Fruit fly (Drosophila melanogaster) whole organism, embryonic: ENCODE results near the gene CG45076.
A peak's percentile ranks its signal among the peaks of the same experiment; 100 is the strongest.

Experiments used
- Ada2b ChIP-seq: fragments of 200-800 bp; sonication (Bioruptor generic); IDR thresholded peaks from 2 replicates; pipeline ENCODE4 v1.3.6; 2022; ENCODE audit warnings: missing biosample characterization, missing genetic modification characterization
- Adf1 ChIP-seq: fragments of 200-800 bp; sonication (Bioruptor generic); IDR thresholded peaks from 2 replicates; pipeline ENCODE4 v1.3.6; 2022; ENCODE audit warnings: missing biosample characterization, missing genetic modification characterization
- Asciz ChIP-seq: fragments of 200-800 bp; sonication (Bioruptor generic); optimal IDR thresholded peaks from 2 replicates; lab custom pipeline; 2017; ENCODE audit warnings: missing biosample characterization, mild to moderate bottlenecking, missing genetic modification characterization, missing genetic modification reagents
- BEAF-32 ChIP-seq: fragments of 200-800 bp; sonication (Bioruptor generic); optimal IDR thresholded peaks from 3 replicates; lab custom pipeline; 2017; ENCODE audit warnings: missing biosample characterization, missing genetic modification characterization, mild to moderate bottlenecking, moderate library complexity, missing genetic modification reagents
- BtbVII ChIP-seq: fragments of 200-800 bp; sonication (Bioruptor generic); optimal IDR thresholded peaks from 3 replicates; lab custom pipeline; 2017; ENCODE audit warnings: missing biosample characterization, mild to moderate bottlenecking, missing genetic modification characterization
- CG10147 ChIP-seq: fragments of 200-800 bp; sonication (Bioruptor generic); optimal IDR thresholded peaks from 2 replicates; lab custom pipeline; 2019; ENCODE audit warnings: missing biosample characterization, mild to moderate bottlenecking, missing genetic modification characterization, moderate library complexity
- CG10431 ChIP-seq: fragments of 200-800 bp; sonication (Bioruptor generic); optimal IDR thresholded peaks from 3 replicates; lab custom pipeline; 2018; ENCODE audit warnings: missing biosample characterization, mild to moderate bottlenecking, missing genetic modification characterization
- CG10543 ChIP-seq: fragments of 200-800 bp; sonication (Bioruptor generic); optimal IDR thresholded peaks from 3 replicates; lab custom pipeline; 2017; ENCODE audit warnings: missing biosample characterization, mild to moderate bottlenecking, missing genetic modification characterization, moderate library complexity
- CG13287 ChIP-seq: fragments of 200-800 bp; sonication (Bioruptor generic); IDR thresholded peaks from 2 replicates; pipeline ENCODE4 v1.3.6; 2022; ENCODE audit warnings: missing biosample characterization, missing genetic modification characterization; ENCODE audit not compliant: partially characterized antibody
- CG13894 ChIP-seq: fragments of 200-800 bp; sonication (Bioruptor generic); optimal IDR thresholded peaks from 3 replicates; lab custom pipeline; 2018; ENCODE audit warnings: missing biosample characterization, mild to moderate bottlenecking, missing genetic modification characterization, moderate library complexity
- CG14860 ChIP-seq: fragments of 200-800 bp; sonication (Bioruptor generic); IDR thresholded peaks from 3 replicates; pipeline ENCODE4 v1.3.6; 2022; ENCODE audit warnings: missing biosample characterization, missing genetic modification characterization; ENCODE audit not compliant: partially characterized antibody
- CG3065 ChIP-seq: fragments of 200-800 bp; sonication (Bioruptor generic); optimal IDR thresholded peaks from 2 replicates; lab custom pipeline; 2016; ENCODE audit warnings: missing biosample characterization, missing genetic modification characterization
- CG34224 ChIP-seq: fragments of 200-800 bp; sonication (Bioruptor generic); IDR thresholded peaks from 3 replicates; pipeline ENCODE4 v1.3.6; 2022; ENCODE audit warnings: missing biosample characterization, missing genetic modification characterization; ENCODE audit not compliant: partially characterized antibody
- CG43689 ChIP-seq: fragments of 200-800 bp; sonication (Bioruptor generic); IDR thresholded peaks from 2 replicates; pipeline ENCODE4 v1.3.6; 2022; ENCODE audit warnings: missing biosample characterization, missing genetic modification characterization
- CG8924 ChIP-seq: fragments of 200-800 bp; optimal IDR thresholded peaks from 3 replicates; lab custom pipeline; 2019; ENCODE audit warnings: missing biosample characterization, mild to moderate bottlenecking, missing genetic modification characterization, moderate library complexity
- CTCF ChIP-seq: fragments of 200-800 bp; sonication (Bioruptor generic); optimal IDR thresholded peaks from 2 replicates; lab custom pipeline; 2017; ENCODE audit warnings: missing biosample characterization, mild to moderate bottlenecking, missing genetic modification characterization, moderate library complexity
- CrebB ChIP-seq: fragments of 200-800 bp; sonication (Bioruptor generic); optimal IDR thresholded peaks from 3 replicates; lab custom pipeline; 2018; ENCODE audit warnings: missing biosample characterization, mild to moderate bottlenecking, missing genetic modification characterization
- Deaf1 ChIP-seq: fragments of 200-800 bp; optimal IDR thresholded peaks from 3 replicates; lab custom pipeline; 2019; ENCODE audit warnings: missing biosample characterization, mild to moderate bottlenecking, missing genetic modification characterization, moderate library complexity
- Dek ChIP-seq: fragments of 200-800 bp; sonication (Bioruptor generic); optimal IDR thresholded peaks from 3 replicates; lab custom pipeline; 2019; ENCODE audit warnings: missing biosample characterization, mild to moderate bottlenecking, missing genetic modification characterization, moderate library complexity
- Dfd ChIP-seq, 2 experiments: fragments of >200 bp; optimal IDR thresholded peaks; 2 replicates each; lab custom pipeline; 2017; ENCODE audit warnings: missing biosample characterization in 2 of 2, missing genetic modification characterization in 2 of 2
- Dip3 ChIP-seq: fragments of 200-800 bp; sonication (Bioruptor generic); optimal IDR thresholded peaks from 3 replicates; lab custom pipeline; 2016; ENCODE audit warnings: missing biosample characterization, missing genetic modification characterization
- Eip74EF ChIP-seq, 2 experiments: fragments of 200-800 bp in 1 of 2; fragments of >200 bp in 1 of 2; sonication (Bioruptor generic) in 1 of 2; optimal IDR thresholded peaks; 2 replicates each; lab custom pipeline; 2017 to 2019; ENCODE audit warnings: missing biosample characterization in 2 of 2, missing genetic modification characterization in 2 of 2, mild to moderate bottlenecking in 1 of 2, moderate library complexity in 1 of 2
- Fer1 ChIP-seq: fragments of 200-800 bp; sonication (Bioruptor generic); optimal IDR thresholded peaks from 2 replicates; lab custom pipeline; 2017; ENCODE audit warnings: missing biosample characterization, mild to moderate bottlenecking, missing genetic modification characterization
- HLH54F ChIP-seq: fragments of 200-800 bp; sonication (Bioruptor generic); optimal IDR thresholded peaks from 3 replicates; lab custom pipeline; 2016; ENCODE audit warnings: missing biosample characterization, missing genetic modification characterization
- Hey ChIP-seq: fragments of 200-800 bp; sonication (Bioruptor generic); optimal IDR thresholded peaks from 3 replicates; lab custom pipeline; 2018; ENCODE audit warnings: missing biosample characterization, mild to moderate bottlenecking, missing genetic modification characterization
- HmgD ChIP-seq: fragments of 200-800 bp; sonication (Bioruptor generic); optimal IDR thresholded peaks from 3 replicates; lab custom pipeline; 2016; ENCODE audit warnings: missing biosample characterization, missing genetic modification characterization
- Hr39 ChIP-seq: fragments of >200 bp; optimal IDR thresholded peaks from 2 replicates; lab custom pipeline; 2017
- MTF-1 ChIP-seq: fragments of 200-800 bp; sonication (Bioruptor generic); optimal IDR thresholded peaks from 2 replicates; lab custom pipeline; 2018; ENCODE audit warnings: missing biosample characterization, mild to moderate bottlenecking, missing genetic modification characterization, borderline replicate concordance
- Poxn ChIP-seq: fragments of 200-800 bp; sonication (Bioruptor generic); IDR thresholded peaks from 2 replicates; pipeline ENCODE4 v1.3.6; 2022; ENCODE audit warnings: missing biosample characterization, missing genetic modification characterization
- Trl ChIP-seq, 3 experiments: fragments of >200 bp in 2 of 3; fragments of 200-800 bp in 1 of 3; sonication (Bioruptor generic) in 1 of 3; optimal IDR thresholded peaks; 2 replicates in 1 of 3; 3 replicates in 2 of 3; lab custom pipeline; 2016 to 2017; ENCODE audit warnings: missing biosample characterization in 1 of 3, missing genetic modification characterization in 1 of 3
- aop ChIP-seq: fragments of 200-800 bp; sonication (Bioruptor generic); IDR thresholded peaks from 2 replicates; pipeline ENCODE4 v1.3.6; 2022; ENCODE audit warnings: missing biosample characterization, missing genetic modification characterization
- cg ChIP-seq: fragments of 200-800 bp; sonication (Bioruptor generic); optimal IDR thresholded peaks from 3 replicates; lab custom pipeline; 2019; ENCODE audit warnings: missing biosample characterization, mild to moderate bottlenecking, missing genetic modification characterization, moderate library complexity
- chn ChIP-seq: fragments of 200-800 bp; sonication (Bioruptor generic); optimal IDR thresholded peaks from 2 replicates; lab custom pipeline; 2016; ENCODE audit warnings: missing biosample characterization, missing genetic modification characterization
- danr ChIP-seq: fragments of 200-800 bp; sonication (Bioruptor generic); IDR thresholded peaks from 2 replicates; pipeline ENCODE4 v1.3.6; 2022; ENCODE audit warnings: missing biosample characterization, missing genetic modification characterization
- disco-r ChIP-seq: fragments of 200-800 bp; sonication (Bioruptor generic); optimal IDR thresholded peaks from 2 replicates; lab custom pipeline; 2016; ENCODE audit warnings: missing biosample characterization, missing genetic modification characterization
- en ChIP-seq: fragments of 200-800 bp; sonication (Bioruptor generic); optimal IDR thresholded peaks from 2 replicates; lab custom pipeline; 2016; ENCODE audit warnings: missing biosample characterization, missing genetic modification characterization
- ftz-f1 ChIP-seq: fragments of 200-800 bp; sonication (Bioruptor generic); optimal IDR thresholded peaks from 2 replicates; lab custom pipeline; 2016; ENCODE audit warnings: missing biosample characterization, missing genetic modification characterization
- fu2 ChIP-seq: fragments of 200-800 bp; sonication (Bioruptor generic); optimal IDR thresholded peaks from 2 replicates; lab custom pipeline; 2016; ENCODE audit warnings: missing biosample characterization, missing genetic modification characterization
- grn ChIP-seq: fragments of 200-800 bp; sonication (Bioruptor generic); optimal IDR thresholded peaks from 3 replicates; lab custom pipeline; 2017; ENCODE audit warnings: missing biosample characterization, missing genetic modification characterization
- klu ChIP-seq: fragments of 200-800 bp; sonication (Bioruptor generic); IDR thresholded peaks from 2 replicates; pipeline ENCODE4 v1.3.6; 2022; ENCODE audit warnings: missing biosample characterization, missing genetic modification characterization
- mam ChIP-seq: fragments of 200-800 bp; sonication (Bioruptor generic); optimal IDR thresholded peaks from 3 replicates; lab custom pipeline; 2016; ENCODE audit warnings: missing biosample characterization, missing genetic modification characterization
- pnt ChIP-seq: fragments of 200-800 bp; sonication (Bioruptor generic); optimal IDR thresholded peaks from 3 replicates; lab custom pipeline; 2016; ENCODE audit warnings: missing biosample characterization, missing genetic modification characterization
- rib ChIP-seq: fragments of 200-800 bp; sonication (Bioruptor generic); IDR thresholded peaks from 2 replicates; pipeline ENCODE4 v1.3.6; 2022; ENCODE audit warnings: missing biosample characterization, missing genetic modification characterization
- schlank ChIP-seq: fragments of 200-800 bp; sonication (Bioruptor generic); optimal IDR thresholded peaks from 2 replicates; lab custom pipeline; 2018; ENCODE audit warnings: missing biosample characterization, mild to moderate bottlenecking, missing genetic modification characterization
- scrt ChIP-seq: fragments of 200-800 bp; sonication (Bioruptor generic); optimal IDR thresholded peaks from 2 replicates; lab custom pipeline; 2018; ENCODE audit warnings: missing biosample characterization, mild to moderate bottlenecking, missing genetic modification characterization, moderate library complexity
- slou ChIP-seq: fragments of 200-800 bp; sonication (Bioruptor generic); optimal IDR thresholded peaks from 3 replicates; lab custom pipeline; 2016; ENCODE audit warnings: missing biosample characterization, missing genetic modification characterization
- slp2 ChIP-seq: fragments of 200-800 bp; sonication (Bioruptor generic); optimal IDR thresholded peaks from 2 replicates; lab custom pipeline; 2016; ENCODE audit warnings: missing biosample characterization, missing genetic modification characterization
- twi ChIP-seq: fragments of 200-800 bp; optimal IDR thresholded peaks from 2 replicates; lab custom pipeline; 2019; ENCODE audit warnings: missing biosample characterization, mild to moderate bottlenecking, missing genetic modification characterization, moderate library complexity
- tx ChIP-seq: fragments of 200-800 bp; sonication (Bioruptor generic); optimal IDR thresholded peaks from 2 replicates; lab custom pipeline; 2016; ENCODE audit warnings: missing biosample characterization, missing genetic modification characterization
- usp ChIP-seq: fragments of >200 bp; optimal IDR thresholded peaks from 2 replicates; lab custom pipeline; 2017; ENCODE audit warnings: missing biosample characterization, missing genetic modification characterization
- vnd ChIP-seq: fragments of 200-800 bp; sonication (Bioruptor generic); IDR thresholded peaks from 3 replicates; pipeline ENCODE4 v1.3.6; 2022; ENCODE audit warnings: missing biosample characterization, missing genetic modification characterization; ENCODE audit not compliant: partially characterized antibody
- zfh2 ChIP-seq: fragments of 200-800 bp; sonication (Bioruptor generic); optimal IDR thresholded peaks from 2 replicates; lab custom pipeline; 2016; ENCODE audit warnings: missing biosample characterization, missing genetic modification characterization

CG45076 gene

dm6 chr3R:10788186-10788585 lies 11.0 kb upstream of the CG45076 start, which contains the start of the genes Art1 and Mcm5 (continued):
- TF ChIP-seq mam (GFP tag; lab: Kevin White, UChicago) = peak; percentile 52
- TF ChIP-seq BEAF-32 (GFP tag; lab: Kevin White, UChicago) = peak; percentile 99
- TF ChIP-seq aop (GFP tag; lab: Robert Waterston, UW) = no peak
- TF ChIP-seq en (GFP tag; lab: Kevin White, UChicago) = no peak
- TF ChIP-seq CG10147 (GFP tag; lab: Kevin White, UChicago) = peak; percentile 64
- TF ChIP-seq CG14860 (GFP tag; lab: Robert Waterston, UW) = peak; percentile 90
- no peak for TF ChIP-seq scrt (GFP tag; lab: Kevin White, UChicago)
- TF ChIP-seq BtbVII (GFP tag; lab: Kevin White, UChicago) = no peak
- TF ChIP-seq schlank = no peak
- TF ChIP-seq vnd = peak; percentile 93
- TF ChIP-seq grn (GFP tag; lab: Kevin White, UChicago) = no peak
- no peak for TF ChIP-seq Hey (tag; lab: Kevin White, UChicago)
- peak; percentile 60 for TF ChIP-seq HLH54F (GFP tag; lab: Kevin White, UChicago)
- TF ChIP-seq HmgD = no peak
- peak; percentile 96 for TF ChIP-seq CG13287
- peak; percentile 85 for TF ChIP-seq Dip3 (GFP tag; lab: Kevin White, UChicago)
- TF ChIP-seq cg (GFP tag; lab: Kevin White, UChicago) = no peak
- peak; percentile 38 for TF ChIP-seq slp2
- TF ChIP-seq CG8924 (tag; lab: Kevin White, UChicago) = no peak
- peak; percentile 77 for TF ChIP-seq zfh2 (GFP tag; lab: Kevin White, UChicago)
- no peak for TF ChIP-seq disco-r (GFP tag; lab: Kevin White, UChicago)
- TF ChIP-seq Eip74EF (GFP tag; optimal IDR thresholded peaks at IDR 0.05; lab: Kevin White, UChicago) = no peak
- TF ChIP-seq CG13894 (tag; lab: Kevin White, UChicago) = no peak
- no peak for TF ChIP-seq Poxn (GFP tag; lab: Robert Waterston, UW)
- TF ChIP-seq CTCF (GFP tag; lab: Kevin White, UChicago) = peak; percentile 39
- TF ChIP-seq chn (GFP tag; lab: Kevin White, UChicago) = peak; percentile 53
- TF ChIP-seq Hr39 = no peak
- no peak for TF ChIP-seq MTF-1 (GFP tag; lab: Kevin White, UChicago)
- no peak for TF ChIP-seq danr (GFP tag; lab: Robert Waterston, UW)
- no peak for TF ChIP-seq CG10431
- TF ChIP-seq CG10543 (GFP tag; lab: Kevin White, UChicago) = no peak
- TF ChIP-seq fu2 (GFP tag; lab: Kevin White, UChicago) = peak; percentile 34
- TF ChIP-seq klu (GFP tag; lab: Robert Waterston, UW) = no peak
- TF ChIP-seq Fer1 (GFP tag; lab: Kevin White, UChicago) = no peak
- TF ChIP-seq Dfd (GFP tag; optimal IDR thresholded peaks at IDR 0.05; lab: Kevin White, UChicago) = no peak
- no peak for TF ChIP-seq Adf1 (GFP tag; lab: Robert Waterston, UW)
- TF ChIP-seq CG34224 (GFP tag; lab: Robert Waterston, UW) = peak; percentile 91
- TF ChIP-seq rib (GFP tag; lab: Robert Waterston, UW) = no peak
- TF ChIP-seq twi = peak; percentile 22
- TF ChIP-seq Trl (optimal IDR thresholded peaks at IDR 0.05; lab: Kevin White, UChicago) = no peak
- peak; percentile 11 for TF ChIP-seq Trl (GFP tag; optimal IDR thresholded peaks at IDR 0.05; lab: Kevin White, UChicago)
- TF ChIP-seq CrebB (tag; lab: Kevin White, UChicago) = no peak
- no peak for TF ChIP-seq Asciz (GFP tag; lab: Kevin White, UChicago)
- no peak for TF ChIP-seq ftz-f1 (GFP tag; lab: Kevin White, UChicago)
- TF ChIP-seq CG3065 = no peak
- no peak for TF ChIP-seq pnt (GFP tag; lab: Kevin White, UChicago)
- no peak for TF ChIP-seq Ada2b (GFP tag; lab: Robert Waterston, UW)
- TF ChIP-seq usp = no peak
- TF ChIP-seq Deaf1 (tag; lab: Kevin White, UChicago) = no peak
- TF ChIP-seq CG43689 (GFP tag; lab: Robert Waterston, UW) = no peak
- TF ChIP-seq slou (GFP tag; lab: Kevin White, UChicago) = no peak
- no peak for TF ChIP-seq Dek
- peak; percentile 30 for TF ChIP-seq tx (GFP tag; lab: Kevin White, UChicago)
